Worm (Caenorhabditis elegans) whole organism, L1 larva: Measurements from ENCODE around the gene fbxa-39.

ENCODE experiments used
- elt-2 ChIP-seq: sonication (generic microtip); optimal IDR thresholded peaks from 2 replicates; lab custom pipeline; 2016; ENCODE audit warnings: missing genetic modification characterization, mild to moderate bottlenecking, inconsistent platforms, missing compliant biosample characterization, missing genetic modification reagents
- fkh-8 ChIP-seq: sonication (generic microtip); optimal IDR thresholded peaks from 2 replicates; lab custom pipeline; 2016; ENCODE audit warnings: mild to moderate bottlenecking, missing genetic modification characterization, missing compliant biosample characterization
- lir-3 ChIP-seq: sonication (generic microtip); optimal IDR thresholded peaks from 2 replicates; lab custom pipeline; 2016; ENCODE audit warnings: mild to moderate bottlenecking, missing genetic modification characterization, moderate library complexity, missing compliant biosample characterization; ENCODE audit not compliant: poor library complexity
- nhr-76 ChIP-seq: sonication (generic microtip); optimal IDR thresholded peaks from 2 replicates; lab custom pipeline; 2017; ENCODE audit warnings: missing biosample characterization, missing genetic modification characterization
- unc-86 ChIP-seq: sonication (generic microtip); optimal IDR thresholded peaks from 2 replicates; lab custom pipeline; 2016; ENCODE audit warnings: missing genetic modification characterization, missing compliant biosample characterization
- zag-1 ChIP-seq: fragments of 150-350 bp; optimal IDR thresholded peaks from 2 replicates; lab custom pipeline; 2014; ENCODE audit warnings: missing biosample characterization, missing genetic modification characterization
- ztf-11 ChIP-seq, 2 experiments: sonication (generic microtip); optimal IDR thresholded peaks; 2 replicates each; lab custom pipeline; 2016 to 2017; ENCODE audit warnings: missing genetic modification characterization in 2 of 2, missing biosample characterization in 1 of 2, missing compliant biosample characterization in 1 of 2

DNA sequence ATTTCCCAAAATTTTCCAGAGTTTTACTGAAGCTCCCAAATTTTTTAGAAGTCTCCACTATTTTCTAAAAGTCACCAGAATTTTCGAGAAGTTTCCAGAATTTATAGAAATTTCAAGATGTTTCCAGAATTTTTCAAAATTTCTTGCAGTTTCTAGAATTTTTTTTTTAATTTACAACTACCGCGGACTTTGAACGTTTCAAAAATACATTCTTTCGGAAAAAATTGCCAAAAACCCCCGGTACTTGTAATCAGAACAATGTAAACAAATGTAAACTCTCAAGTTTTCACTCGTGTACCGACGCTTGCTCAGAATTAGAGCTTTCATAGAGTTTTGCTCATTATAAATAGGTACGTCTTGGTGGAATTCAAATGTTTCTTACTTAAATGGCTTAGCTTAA lies at the start of gene fbxa-39:
- TF ChIP-seq fkh-8 (no peak), ztf-11 (tag; optimal IDR thresholded peaks at IDR 0.05; lab: Kevin White, UChicago) (no peak), elt-2 (tag; lab: Kevin White, UChicago) (no peak), unc-86 (tag; lab: Kevin White, UChicago) (no peak), lir-3 (tag; lab: Kevin White, UChicago) (no peak), zag-1 (tag; lab: Kevin White, UChicago) (no peak), nhr-76 (tag; lab: Kevin White, UChicago) (no peak)
